Worm (Caenorhabditis elegans) whole organism, midembryonic: ENCODE data around the gene F38A1.6.

Experiments used
- T22C8.4 ChIP-seq: fragments of 200-800 bp; sonication (Bioruptor generic); IDR thresholded peaks from 2 replicates; pipeline ENCODE4 v1.3.6; 2022; ENCODE audit warnings: missing genetic modification characterization, missing compliant biosample characterization
- cog-1 ChIP-seq: sonication (generic microtip); optimal IDR thresholded peaks from 2 replicates; lab custom pipeline; 2016; ENCODE audit warnings: missing genetic modification characterization, missing compliant biosample characterization
- flt-1 ChIP-seq: fragments of 200-800 bp; sonication (Bioruptor generic); IDR thresholded peaks from 2 replicates; pipeline ENCODE4 v1.3.6; 2022; ENCODE audit warnings: missing genetic modification characterization, missing compliant biosample characterization
- med-1 ChIP-seq: sonication (generic microtip); optimal IDR thresholded peaks from 2 replicates; lab custom pipeline; 2017; ENCODE audit warnings: missing genetic modification characterization, mild to moderate bottlenecking, missing compliant biosample characterization, antibody characterized with exemption, missing genetic modification reagents; ENCODE audit not compliant: insufficient read depth
- ref-1 ChIP-seq: fragments of 200-800 bp; sonication (Bioruptor generic); conservative IDR thresholded peaks from 2 replicates; pipeline ENCODE4 v1.3.6; 2022; ENCODE audit warnings: missing genetic modification reagents, missing genetic modification characterization, missing compliant biosample characterization
- tab-1 ChIP-seq: fragments of 200-800 bp; sonication (Bioruptor generic); IDR thresholded peaks from 2 replicates; pipeline ENCODE4 v1.3.6; 2022; ENCODE audit warnings: missing genetic modification characterization, missing compliant biosample characterization
- ztf-23 ChIP-seq: fragments of 200-800 bp; sonication (Bioruptor generic); IDR thresholded peaks from 2 replicates; pipeline ENCODE4 v1.3.6; 2022; ENCODE audit warnings: missing genetic modification reagents, missing genetic modification characterization, missing compliant biosample characterization
- ztf-29 ChIP-seq: fragments of 200-800 bp; sonication (Bioruptor generic); IDR thresholded peaks from 2 replicates; pipeline ENCODE4 v1.3.6; 2022; ENCODE audit warnings: missing genetic modification reagents, missing genetic modification characterization, missing compliant biosample characterization

ce11 chrIV:1256723-1257122 lies 5.1 kb downstream of the F38A1.6 start, which contains the start of gene clec-168:
- TF ChIP-seq flt-1 (GFP tag; lab: Robert Waterston, UW) (no peak), tab-1 (GFP tag; lab: Robert Waterston, UW) (no peak), ztf-29 (GFP tag; lab: Robert Waterston, UW) (no peak), med-1 (GFP tag; lab: Kevin White, UChicago) (no peak), T22C8.4 (GFP tag; lab: Robert Waterston, UW) (no peak), cog-1 (no peak), ztf-23 (GFP tag; lab: Robert Waterston, UW) (no peak), ref-1 (GFP tag; lab: Robert Waterston, UW) (no peak)
